Fruit fly (Drosophila melanogaster): ENCODE results near the gene CG13040.

- TF ChIP-seq CG8159 (tag; optimal IDR thresholded peaks at IDR 0.05): no peak
- no peak for TF ChIP-seq CG14655 (GFP tag; optimal IDR thresholded peaks at IDR 0.05)
- TF ChIP-seq Snoo (tag; optimal IDR thresholded peaks at IDR 0.05): no peak
- TF ChIP-seq CG10348 (GFP tag; IDR thresholded peaks at IDR 0.05): no peak
- TF ChIP-seq rn (GFP tag; IDR thresholded peaks at IDR 0.05): no peak
- no peak for TF ChIP-seq EcR (GFP tag; optimal IDR thresholded peaks at IDR 0.05)
- TF ChIP-seq Pif1A (GFP tag; optimal IDR thresholded peaks at IDR 0.05): no peak
- no peak for TF ChIP-seq Ets98B (GFP tag; IDR thresholded peaks at IDR 0.05)
- no peak for TF ChIP-seq CG9948 (tag; optimal IDR thresholded peaks at IDR 0.05)
- no peak for TF ChIP-seq CG32121 (GFP tag; IDR thresholded peaks at IDR 0.05)
- no peak for TF ChIP-seq CG34367 (tag; optimal IDR thresholded peaks at IDR 0.05)
Observed at dm6 chr3L:16354197-16354596, 27.6 kb upstream of the CG13040 start, which contains the start of gene Pdh.

All from whole organism, pupa.